Worm (Caenorhabditis elegans): Measurements from ENCODE around the gene lys-6.

The lys-6 gene

ce11 chrIV:11625482-11625881 lies 2.3 kb downstream of the lys-6 start, which contains the start of gene lys-5:
lys-5 (minus strand) TSS chrIV:11625582.
- TF ChIP-seq fkh-10 (GFP tag; optimal IDR thresholded peaks at IDR 0.05) (no peak), unc-55 (GFP tag; optimal IDR thresholded peaks at IDR 0.05) (no peak), tbx-7 (tag; optimal IDR thresholded peaks at IDR 0.05) (no peak), nfya-1 (tag; optimal IDR thresholded peaks at IDR 0.05) (no peak)

ce11 chrIV:11623759-11624287 lies 3.9 kb downstream of the lys-6 start:
- TF ChIP-seq hlh-8 (tag; optimal IDR thresholded peaks at IDR 0.05) (no peak), elt-2 (tag; optimal IDR thresholded peaks at IDR 0.05) (no peak), hlh-6 (tag; optimal IDR thresholded peaks at IDR 0.05) (no peak), ceh-9 (tag; optimal IDR thresholded peaks at IDR 0.05) (no peak), ceh-34 (tag; optimal IDR thresholded peaks at IDR 0.05) (no peak), pat-9 (tag; optimal IDR thresholded peaks at IDR 0.05) (no peak), ahr-1 (tag; optimal IDR thresholded peaks at IDR 0.05) (no peak), elt-4 (tag; optimal IDR thresholded peaks at IDR 0.05) (no peak), lin-11 (tag; optimal IDR thresholded peaks at IDR 0.05) (no peak), K09A11.1 (tag; optimal IDR thresholded peaks at IDR 0.05; ENCODE audit: insufficient read depth) (no peak), che-1 (tag; optimal IDR thresholded peaks at IDR 0.05) (no peak)

ce11 chrIV:11623060-11623459 lies 4.7 kb downstream of the lys-6 start, which contains the start of gene lys-4:
lys-4 (minus strand) TSS chrIV:11623174.
- TF ChIP-seq ztf-16 (tag; optimal IDR thresholded peaks at IDR 0.05) (no peak), K09A11.1 (tag; optimal IDR thresholded peaks at IDR 0.05; ENCODE audit: insufficient read depth) (no peak), pros-1 (tag; optimal IDR thresholded peaks at IDR 0.05) (no peak), fax-1 (tag; optimal IDR thresholded peaks at IDR 0.05) (no peak), unc-86 (tag; optimal IDR thresholded peaks at IDR 0.05) (no peak), lim-6 (tag; optimal IDR thresholded peaks at IDR 0.05) (no peak)

ce11 chrIV:11622336-11622735 lies 5.4 kb downstream of the lys-6 start:
- TF ChIP-seq lin-11 (tag; optimal IDR thresholded peaks at IDR 0.05) = no peak
- no peak for TF ChIP-seq C08G9.2 (tag; optimal IDR thresholded peaks at IDR 0.05)
- TF ChIP-seq sox-4 (tag; optimal IDR thresholded peaks at IDR 0.05) = no peak
- TF ChIP-seq sox-2 (GFP tag; IDR thresholded peaks at IDR 0.05) = no peak
- TF ChIP-seq ceh-45 (GFP tag; IDR thresholded peaks at IDR 0.05) = no peak
- TF ChIP-seq dve-1 (tag; optimal IDR thresholded peaks at IDR 0.05) = no peak
- TF ChIP-seq pha-4 (tag; optimal IDR thresholded peaks at IDR 0.05) = no peak
- no peak for TF ChIP-seq ets-4 (tag; optimal IDR thresholded peaks at IDR 0.05)
- no peak for TF ChIP-seq ama-1 (optimal IDR thresholded peaks at IDR 0.05)
- TF ChIP-seq syd-9 (tag; optimal IDR thresholded peaks at IDR 0.05) = no peak
- TF ChIP-seq hlh-8 (tag; optimal IDR thresholded peaks at IDR 0.05) = no peak
- no peak for TF ChIP-seq nhr-232 (tag; optimal IDR thresholded peaks at IDR 0.05)
- no peak for TF ChIP-seq ztf-16 (tag; optimal IDR thresholded peaks at IDR 0.05)
- no peak for TF ChIP-seq elt-4 (tag; optimal IDR thresholded peaks at IDR 0.05)
- TF ChIP-seq pha-2 (tag; optimal IDR thresholded peaks at IDR 0.05) = no peak
- no peak for TF ChIP-seq pax-1 (tag; optimal IDR thresholded peaks at IDR 0.05)
- TF ChIP-seq K09A11.1 (tag; optimal IDR thresholded peaks at IDR 0.05; ENCODE audit: insufficient read depth) = no peak

- TF ChIP-seq zip-5 (tag; optimal IDR thresholded peaks at IDR 0.05) = no peak
- no peak for TF ChIP-seq ztf-16 (tag; optimal IDR thresholded peaks at IDR 0.05)
- TF ChIP-seq gmeb-2 (tag; optimal IDR thresholded peaks at IDR 0.05) = no peak
- no peak for TF ChIP-seq madf-2 (tag; optimal IDR thresholded peaks at IDR 0.05)
- TF ChIP-seq ceh-31 (tag; optimal IDR thresholded peaks at IDR 0.05) = no peak
- TF ChIP-seq pha-4 (tag; optimal IDR thresholded peaks at IDR 0.05) = no peak
- no peak for TF ChIP-seq ets-4 (tag; optimal IDR thresholded peaks at IDR 0.05)
- TF ChIP-seq syd-9 (tag; optimal IDR thresholded peaks at IDR 0.05) = no peak
- TF ChIP-seq sox-2 (GFP tag; IDR thresholded peaks at IDR 0.05) = no peak
- TF ChIP-seq lim-6 (tag; optimal IDR thresholded peaks at IDR 0.05) = no peak
- no peak for TF ChIP-seq fkh-6 (tag; optimal IDR thresholded peaks at IDR 0.05)
- TF ChIP-seq sdc-2 (tag; optimal IDR thresholded peaks at IDR 0.05) = no peak
- no peak for TF ChIP-seq K02D7.2 (tag; optimal IDR thresholded peaks at IDR 0.05)
- no peak for TF ChIP-seq hlh-15 (tag; optimal IDR thresholded peaks at IDR 0.05)
- TF ChIP-seq hlh-6 (tag; optimal IDR thresholded peaks at IDR 0.05) = no peak
- TF ChIP-seq odd-2 (tag; optimal IDR thresholded peaks at IDR 0.05) = no peak
- TF ChIP-seq ceh-18 (tag; optimal IDR thresholded peaks at IDR 0.05) = no peak
Measured at ce11 chrIV:11620909-11621308, 6.8 kb downstream of the lys-6 start, which contains the start of gene dsl-5. dsl-5 (minus strand) TSS chrIV:11621009.
